Worm (Caenorhabditis elegans): ENCODE measurements around the gene K05G3.2.

Gene K05G3.2

DNA sequence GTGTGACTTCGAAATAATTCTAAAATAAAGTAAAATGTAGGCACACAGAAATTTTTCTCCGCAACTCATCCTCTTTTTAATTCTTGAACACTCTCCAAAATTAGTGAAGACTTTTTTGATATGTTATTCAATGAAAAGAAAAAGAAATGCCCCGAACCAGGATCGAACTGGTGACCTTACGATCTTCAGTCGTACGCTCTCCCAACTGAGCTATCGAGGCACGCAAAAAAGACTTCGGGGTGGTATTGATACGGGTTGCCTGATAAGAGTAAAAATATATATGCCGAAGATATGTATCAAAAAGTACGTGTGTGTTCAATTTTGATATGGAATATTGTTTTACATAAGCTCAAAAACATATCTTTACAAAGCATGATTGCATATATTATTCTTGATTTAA, 8.3 kb downstream of the K05G3.2 start:
- no peak for TF ChIP-seq nhr-71 (tag; optimal IDR thresholded peaks at IDR 0.05)
- no peak for TF ChIP-seq tlp-1 (tag; optimal IDR thresholded peaks at IDR 0.05)
- no peak for TF ChIP-seq snpc-4 (tag; optimal IDR thresholded peaks at IDR 0.05)
- TF ChIP-seq skn-1 (tag; optimal IDR thresholded peaks at IDR 0.05) = no peak
- no peak for TF ChIP-seq egl-13 (tag; optimal IDR thresholded peaks at IDR 0.05)
- TF ChIP-seq ceh-82 (tag; optimal IDR thresholded peaks at IDR 0.05) = no peak
- no peak for TF ChIP-seq unc-62 (GFP tag; optimal IDR thresholded peaks at IDR 0.05)
- TF ChIP-seq ztf-4 (tag; optimal IDR thresholded peaks at IDR 0.05) = no peak
- TF ChIP-seq efl-3 (GFP tag; optimal IDR thresholded peaks at IDR 0.05) = no peak
- TF ChIP-seq nhr-90 (tag; optimal IDR thresholded peaks at IDR 0.05; ENCODE audit: poor library complexity) = peak; percentile 32
- TF ChIP-seq tbx-2 (tag; optimal IDR thresholded peaks at IDR 0.05) = no peak
- no peak for TF ChIP-seq lin-13 (GFP tag; optimal IDR thresholded peaks at IDR 0.05)
- TF ChIP-seq F16B12.6 (tag; optimal IDR thresholded peaks at IDR 0.05) = no peak
- no peak for TF ChIP-seq lin-15B (tag; optimal IDR thresholded peaks at IDR 0.05)
- TF ChIP-seq nhr-237 (tag; optimal IDR thresholded peaks at IDR 0.05) = no peak
- no peak for TF ChIP-seq unc-130 (tag; optimal IDR thresholded peaks at IDR 0.05)
- no peak for TF ChIP-seq efl-1 (optimal IDR thresholded peaks at IDR 0.05)
- TF ChIP-seq efl-1 (GFP tag; optimal IDR thresholded peaks at IDR 0.05 in 1 of 2) = peak in 1 of 2 experiments; percentile 75
- TF ChIP-seq xbp-1 (tag; optimal IDR thresholded peaks at IDR 0.05) = no peak
- TF ChIP-seq isw-1 (GFP tag; IDR thresholded peaks at IDR 0.05) = no peak
- no peak for TF ChIP-seq rnt-1 (tag; optimal IDR thresholded peaks at IDR 0.05)
- TF ChIP-seq lin-39 (tag; optimal IDR thresholded peaks at IDR 0.05) = no peak
- TF ChIP-seq mdl-1 (tag; optimal IDR thresholded peaks at IDR 0.05) = no peak
- no peak for TF ChIP-seq ces-1 (GFP tag; optimal IDR thresholded peaks at IDR 0.05)
- peak in 1 of 2 experiments; percentile 25 for TF ChIP-seq lin-35 (GFP tag; optimal IDR thresholded peaks at IDR 0.05)
- TF ChIP-seq fkh-8 (tag; optimal IDR thresholded peaks at IDR 0.05) = no peak
- no peak for TF ChIP-seq elt-2 (tag; optimal IDR thresholded peaks at IDR 0.05)
- TF ChIP-seq fkh-4 (tag; optimal IDR thresholded peaks at IDR 0.05; ENCODE audit: borderline replicate concordance) = no peak
- no peak for TF ChIP-seq zag-1 (tag; optimal IDR thresholded peaks at IDR 0.05)
- no peak for TF ChIP-seq elt-3 (tag; optimal IDR thresholded peaks at IDR 0.05)
- TF ChIP-seq snu-23 (GFP tag; optimal IDR thresholded peaks at IDR 0.05) = peak; percentile 15
- TF ChIP-seq lir-3 (tag; optimal IDR thresholded peaks at IDR 0.05; ENCODE audit: poor library complexity) = no peak
- TF ChIP-seq lsy-2 (tag; optimal IDR thresholded peaks at IDR 0.05) = no peak
- TF ChIP-seq fkh-10 (GFP tag; optimal IDR thresholded peaks at IDR 0.05) = no peak

DNA sequence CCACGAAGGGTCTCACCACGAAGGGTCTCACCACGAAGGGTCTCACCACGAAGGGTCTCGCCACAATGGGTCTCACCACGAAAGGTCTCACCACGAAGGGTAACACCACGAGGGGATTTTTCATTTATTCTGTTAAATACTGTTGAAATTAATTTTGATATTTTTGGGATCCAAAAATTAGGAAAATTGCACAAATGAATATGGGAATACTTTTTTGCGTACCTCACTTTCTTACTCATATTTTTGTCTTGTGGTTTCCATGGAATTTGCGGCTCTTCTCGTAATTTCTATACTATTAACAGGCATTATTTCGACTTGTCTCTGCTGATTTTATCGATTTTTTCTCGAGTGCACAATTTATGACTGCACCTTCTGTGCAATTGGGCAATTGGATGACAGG, 10.6 kb downstream of the K05G3.2 start, which contains the start of gene T25D1.3:
TSS of gene T25D1.3 (plus strand) at position 301 of the 400 bp plus-strand sequence.
- TF ChIP-seq efl-1 (optimal IDR thresholded peaks at IDR 0.05) = no peak
- TF ChIP-seq efl-1 (GFP tag; optimal IDR thresholded peaks at IDR 0.05 in 1 of 2) = no peak
- no peak for TF ChIP-seq pag-3 (tag; optimal IDR thresholded peaks at IDR 0.05; ENCODE audit: borderline replicate concordance, insufficient read depth)
- no peak for TF ChIP-seq C16A3.4 (tag; optimal IDR thresholded peaks at IDR 0.05)
- TF ChIP-seq hpl-2 (GFP tag; optimal IDR thresholded peaks at IDR 0.05) = no peak
- no peak for TF ChIP-seq swsn-7 (tag; optimal IDR thresholded peaks at IDR 0.05)
- TF ChIP-seq lin-13 (GFP tag; optimal IDR thresholded peaks at IDR 0.05) = no peak
- no peak for TF ChIP-seq Y116A8C.19 (tag; optimal IDR thresholded peaks at IDR 0.05; ENCODE audit: borderline replicate concordance)
- no peak for TF ChIP-seq nhr-19 (GFP tag; conservative IDR thresholded peaks at IDR 0.05)
- no peak for TF ChIP-seq ceh-63 (GFP tag; optimal IDR thresholded peaks at IDR 0.05)
- no peak for TF ChIP-seq ces-1 (GFP tag; optimal IDR thresholded peaks at IDR 0.05)
- no peak for TF ChIP-seq efl-3 (GFP tag; optimal IDR thresholded peaks at IDR 0.05)
- TF ChIP-seq mef-2 (tag; optimal IDR thresholded peaks at IDR 0.05) = no peak
- TF ChIP-seq unc-30 (tag; optimal IDR thresholded peaks at IDR 0.05) = no peak
